Worm (Caenorhabditis elegans): ENCODE data around the gene C25D7.9.

ce11 chrV:15016795-15017429 is 48.0 kb upstream of the C25D7.9 start:
- no peak for TF ChIP-seq him-1 (tag; optimal IDR thresholded peaks at IDR 0.05)
- TF ChIP-seq dao-5 (tag; optimal IDR thresholded peaks at IDR 0.05), result no peak
- no peak for TF ChIP-seq W03F9.2 (tag; optimal IDR thresholded peaks at IDR 0.05)

Data from whole organism, L4/young adult.